Worm (Caenorhabditis elegans) whole organism, midembryonic: ENCODE measurements around the gene swp-1.

ENCODE experiments used
- T22C8.4 ChIP-seq: fragments of 200-800 bp; sonication (Bioruptor generic); IDR thresholded peaks from 2 replicates; pipeline ENCODE4 v1.3.6; 2022; ENCODE audit warnings: missing genetic modification characterization, missing compliant biosample characterization
- cog-1 ChIP-seq: sonication (generic microtip); optimal IDR thresholded peaks from 2 replicates; lab custom pipeline; 2016; ENCODE audit warnings: missing genetic modification characterization, missing compliant biosample characterization
- flt-1 ChIP-seq: fragments of 200-800 bp; sonication (Bioruptor generic); IDR thresholded peaks from 2 replicates; pipeline ENCODE4 v1.3.6; 2022; ENCODE audit warnings: missing genetic modification characterization, missing compliant biosample characterization
- klf-2 ChIP-seq: fragments of 200-800 bp; sonication (Bioruptor generic); conservative IDR thresholded peaks from 2 replicates; pipeline ENCODE4 v1.3.6; 2022; ENCODE audit warnings: missing genetic modification reagents, missing genetic modification characterization, missing compliant biosample characterization
- med-1 ChIP-seq: sonication (generic microtip); optimal IDR thresholded peaks from 2 replicates; lab custom pipeline; 2017; ENCODE audit warnings: missing genetic modification characterization, mild to moderate bottlenecking, missing compliant biosample characterization, antibody characterized with exemption, missing genetic modification reagents; ENCODE audit not compliant: insufficient read depth
- ref-1 ChIP-seq: fragments of 200-800 bp; sonication (Bioruptor generic); conservative IDR thresholded peaks from 2 replicates; pipeline ENCODE4 v1.3.6; 2022; ENCODE audit warnings: missing genetic modification reagents, missing genetic modification characterization, missing compliant biosample characterization
- tab-1 ChIP-seq: fragments of 200-800 bp; sonication (Bioruptor generic); IDR thresholded peaks from 2 replicates; pipeline ENCODE4 v1.3.6; 2022; ENCODE audit warnings: missing genetic modification characterization, missing compliant biosample characterization
- ztf-23 ChIP-seq: fragments of 200-800 bp; sonication (Bioruptor generic); IDR thresholded peaks from 2 replicates; pipeline ENCODE4 v1.3.6; 2022; ENCODE audit warnings: missing genetic modification reagents, missing genetic modification characterization, missing compliant biosample characterization
- ztf-29 ChIP-seq: fragments of 200-800 bp; sonication (Bioruptor generic); IDR thresholded peaks from 2 replicates; pipeline ENCODE4 v1.3.6; 2022; ENCODE audit warnings: missing genetic modification reagents, missing genetic modification characterization, missing compliant biosample characterization

Gene swp-1

ce11 chrIII:5705228-5705888 lies at the start of gene swp-1:
TSS of gene swp-1 (minus strand) at chrIII:5705525.
- TF ChIP-seq ztf-23 (no peak), flt-1 (no peak), cog-1 (tag; lab: Kevin White, UChicago) (no peak), ztf-29 (GFP tag; lab: Robert Waterston, UW) (no peak), klf-2 (GFP tag; lab: Robert Waterston, UW) (no peak), med-1 (GFP tag; lab: Kevin White, UChicago) (no peak), tab-1 (GFP tag; lab: Robert Waterston, UW) (no peak), T22C8.4 (GFP tag; lab: Robert Waterston, UW) (no peak), ref-1 (GFP tag; lab: Robert Waterston, UW) (no peak)

ce11 chrIII:5750503-5750902 lies 45.2 kb upstream of the swp-1 start:
- TF ChIP-seq ztf-23 (no peak), ref-1 (GFP tag; lab: Robert Waterston, UW) (no peak), ztf-29 (GFP tag; lab: Robert Waterston, UW) (no peak), T22C8.4 (GFP tag; lab: Robert Waterston, UW) (no peak), klf-2 (GFP tag; lab: Robert Waterston, UW) (no peak), med-1 (GFP tag; lab: Kevin White, UChicago) (no peak), cog-1 (tag; lab: Kevin White, UChicago) (no peak), flt-1 (no peak), tab-1 (GFP tag; lab: Robert Waterston, UW) (no peak)

- TF ChIP-seq tab-1 (GFP tag; lab: Robert Waterston, UW) (no peak), T22C8.4 (GFP tag; lab: Robert Waterston, UW) (no peak), cog-1 (tag; lab: Kevin White, UChicago) (no peak), ztf-29 (GFP tag; lab: Robert Waterston, UW) (no peak), med-1 (GFP tag; lab: Kevin White, UChicago) (no peak), ztf-23 (no peak), flt-1 (no peak), ref-1 (GFP tag; lab: Robert Waterston, UW) (no peak), klf-2 (GFP tag; lab: Robert Waterston, UW) (no peak)
Observed at ce11 chrIII:5748360-5748759, 43.0 kb upstream of the swp-1 start.

ce11 chrIII:5747185-5747584 lies 41.9 kb upstream of the swp-1 start, which contains the start of gene B0244.4:
TSS of gene B0244.4 (plus strand) at chrIII:5747485.
- TF ChIP-seq flt-1 (no peak), ref-1 (GFP tag; lab: Robert Waterston, UW) (no peak), cog-1 (tag; lab: Kevin White, UChicago) (no peak), med-1 (GFP tag; lab: Kevin White, UChicago) (no peak), ztf-29 (GFP tag; lab: Robert Waterston, UW) (no peak), klf-2 (GFP tag; lab: Robert Waterston, UW) (no peak), tab-1 (GFP tag; lab: Robert Waterston, UW) (no peak)

- no peak for TF ChIP-seq flt-1
- no peak for TF ChIP-seq ztf-29 (GFP tag; lab: Robert Waterston, UW)
- TF ChIP-seq tab-1 (GFP tag; lab: Robert Waterston, UW): no peak
- TF ChIP-seq ref-1 (GFP tag; lab: Robert Waterston, UW): no peak
- TF ChIP-seq med-1 (GFP tag; lab: Kevin White, UChicago): no peak
- TF ChIP-seq cog-1 (tag; lab: Kevin White, UChicago): no peak
- TF ChIP-seq klf-2 (GFP tag; lab: Robert Waterston, UW): no peak
- TF ChIP-seq ztf-23: no peak
- no peak for TF ChIP-seq T22C8.4 (GFP tag; lab: Robert Waterston, UW)
Observed at ce11 chrIII:5744579-5744978, 39.3 kb upstream of the swp-1 start, which contains the start of gene B0244.5. TSS of gene B0244.5 (plus strand) at chrIII:5744879.

ce11 chrIII:5743084-5743483 lies 37.8 kb upstream of the swp-1 start, which contains the start of gene B0244.15:
TSS of gene B0244.15 (plus strand) at chrIII:5743384.
- TF ChIP-seq ztf-29 (GFP tag; lab: Robert Waterston, UW) (no peak), klf-2 (GFP tag; lab: Robert Waterston, UW) (no peak), tab-1 (GFP tag; lab: Robert Waterston, UW) (no peak), flt-1 (no peak), ref-1 (GFP tag; lab: Robert Waterston, UW) (no peak), cog-1 (tag; lab: Kevin White, UChicago) (no peak), ztf-23 (no peak), T22C8.4 (GFP tag; lab: Robert Waterston, UW) (no peak), med-1 (GFP tag; lab: Kevin White, UChicago) (no peak)

ce11 chrIII:5740666-5741065 lies 35.3 kb upstream of the swp-1 start, which contains the start of gene B0244.16:
TSS of gene B0244.16 (plus strand) at chrIII:5740966.
- TF ChIP-seq ztf-23: no peak
- TF ChIP-seq cog-1 (tag; lab: Kevin White, UChicago): no peak
- TF ChIP-seq tab-1 (GFP tag; lab: Robert Waterston, UW): no peak
- no peak for TF ChIP-seq ztf-29 (GFP tag; lab: Robert Waterston, UW)
- no peak for TF ChIP-seq ref-1 (GFP tag; lab: Robert Waterston, UW)
- TF ChIP-seq klf-2 (GFP tag; lab: Robert Waterston, UW): no peak
- no peak for TF ChIP-seq med-1 (GFP tag; lab: Kevin White, UChicago)
- no peak for TF ChIP-seq T22C8.4 (GFP tag; lab: Robert Waterston, UW)
- no peak for TF ChIP-seq flt-1

ce11 chrIII:5737708-5738107 lies 32.4 kb upstream of the swp-1 start, which contains the start of gene B0244.6:
TSS of gene B0244.6 (plus strand) at chrIII:5738008.
- TF ChIP-seq T22C8.4 (GFP tag; lab: Robert Waterston, UW) (no peak), cog-1 (tag; lab: Kevin White, UChicago) (no peak), ztf-23 (no peak), tab-1 (GFP tag; lab: Robert Waterston, UW) (no peak), med-1 (GFP tag; lab: Kevin White, UChicago) (no peak), klf-2 (GFP tag; lab: Robert Waterston, UW) (no peak), ztf-29 (GFP tag; lab: Robert Waterston, UW) (no peak), ref-1 (GFP tag; lab: Robert Waterston, UW) (no peak)

ce11 chrIII:5734905-5735304 lies 29.6 kb upstream of the swp-1 start, which contains the start of gene B0244.10:
TSS of gene B0244.10 (plus strand) at chrIII:5735158.
- TF ChIP-seq T22C8.4 (GFP tag; lab: Robert Waterston, UW): no peak
- TF ChIP-seq ztf-23: no peak
- no peak for TF ChIP-seq klf-2 (GFP tag; lab: Robert Waterston, UW)
- no peak for TF ChIP-seq ref-1 (GFP tag; lab: Robert Waterston, UW)
- TF ChIP-seq ztf-29 (GFP tag; lab: Robert Waterston, UW): no peak
- no peak for TF ChIP-seq med-1 (GFP tag; lab: Kevin White, UChicago)
- TF ChIP-seq tab-1 (GFP tag; lab: Robert Waterston, UW): no peak
- TF ChIP-seq flt-1: no peak
